Worm (Caenorhabditis elegans): ENCODE results near the gene F58D2.5.

DNA sequence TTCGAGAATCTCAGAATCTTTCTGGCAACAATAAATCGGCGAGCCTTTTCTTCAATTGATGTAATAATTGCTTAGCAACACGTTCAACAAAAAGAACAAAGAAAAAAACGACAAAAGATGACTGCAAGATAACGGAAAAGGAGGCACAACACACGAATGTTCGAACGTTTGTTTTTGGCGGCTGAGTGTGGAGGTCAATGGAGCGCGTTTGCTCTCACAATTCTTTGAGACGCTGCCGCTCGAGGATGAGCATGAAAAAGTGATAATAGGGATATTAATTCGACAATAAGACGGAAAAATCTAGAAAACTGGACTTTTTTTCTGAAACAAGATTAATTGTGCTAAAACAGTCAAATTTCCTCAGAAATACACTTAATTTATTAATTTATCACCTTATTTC, 12.8 kb upstream of the F58D2.5 start:
- no peak for TF ChIP-seq B0310.2 (tag; optimal IDR thresholded peaks at IDR 0.05)
- TF ChIP-seq pes-1 (GFP tag; IDR thresholded peaks at IDR 0.05) = no peak
- no peak for TF ChIP-seq ceh-36 (tag; optimal IDR thresholded peaks at IDR 0.05)

Measured in whole organism, early embryonic.